Fruit fly (Drosophila melanogaster) whole organism, prepupa: Measurements from ENCODE around the gene CG15155.
A peak's percentile ranks its signal among the peaks of the same experiment; 100 is the strongest.

ENCODE experiments used
- Blimp-1 ChIP-seq: fragments of 200-800 bp; sonication (Bioruptor generic); optimal IDR thresholded peaks from 3 replicates; lab custom pipeline; 2017; ENCODE audit warnings: missing biosample characterization, missing genetic modification characterization, mild to moderate bottlenecking, moderate library complexity, missing genetic modification reagents
- CG10669 ChIP-seq: fragments of 200-800 bp; sonication (Bioruptor generic); optimal IDR thresholded peaks from 3 replicates; lab custom pipeline; 2018; ENCODE audit warnings: missing biosample characterization, mild to moderate bottlenecking, missing genetic modification characterization, moderate library complexity
- CG11294 ChIP-seq: fragments of 200-800 bp; sonication (Bioruptor generic); IDR thresholded peaks from 2 replicates; pipeline ENCODE4 v1.3.6; 2022; ENCODE audit warnings: missing biosample characterization, missing genetic modification characterization
- CG15336 ChIP-seq: fragments of 200-800 bp; sonication (Bioruptor generic); IDR thresholded peaks from 2 replicates; pipeline ENCODE4 v1.3.6; 2022; ENCODE audit warnings: missing biosample characterization, missing genetic modification characterization
- CG16779 ChIP-seq: fragments of 200-800 bp; sonication (Bioruptor generic); optimal IDR thresholded peaks from 3 replicates; lab custom pipeline; 2017; ENCODE audit warnings: missing biosample characterization, mild to moderate bottlenecking, missing genetic modification characterization
- CG31627 ChIP-seq: fragments of 200-800 bp; sonication (Bioruptor generic); optimal IDR thresholded peaks from 3 replicates; lab custom pipeline; 2016; ENCODE audit warnings: missing biosample characterization, missing genetic modification characterization
- CG34406 ChIP-seq: fragments of 200-800 bp; sonication (Bioruptor generic); optimal IDR thresholded peaks from 3 replicates; lab custom pipeline; 2016; ENCODE audit warnings: missing biosample characterization, missing genetic modification characterization
- CG3919 ChIP-seq: fragments of 200-800 bp; sonication (Bioruptor generic); optimal IDR thresholded peaks from 3 replicates; lab custom pipeline; 2016; ENCODE audit warnings: missing biosample characterization, missing genetic modification characterization
- CG6163 ChIP-seq: fragments of 200-800 bp; sonication (Bioruptor generic); IDR thresholded peaks from 3 replicates; pipeline ENCODE4 v1.3.6; 2022; ENCODE audit warnings: missing biosample characterization, missing genetic modification characterization
- CG6276 ChIP-seq: fragments of 200-800 bp; sonication (Bioruptor generic); optimal IDR thresholded peaks from 2 replicates; lab custom pipeline; 2017; ENCODE audit warnings: missing biosample characterization, mild to moderate bottlenecking, missing genetic modification characterization
- CG6792 ChIP-seq: fragments of 200-800 bp; sonication (Bioruptor generic); optimal IDR thresholded peaks from 3 replicates; lab custom pipeline; 2016; ENCODE audit warnings: missing biosample characterization, missing genetic modification characterization
- CG6808 ChIP-seq: fragments of 200-800 bp; sonication (Bioruptor generic); optimal IDR thresholded peaks from 3 replicates; lab custom pipeline; 2017; ENCODE audit warnings: missing biosample characterization, missing genetic modification characterization, mild to moderate bottlenecking, moderate library complexity, missing genetic modification reagents
- CG6854 ChIP-seq: fragments of 200-800 bp; sonication (Bioruptor generic); optimal IDR thresholded peaks from 2 replicates; lab custom pipeline; 2017; ENCODE audit warnings: missing biosample characterization, mild to moderate bottlenecking, missing genetic modification characterization
- CG7368 ChIP-seq: fragments of 200-800 bp; sonication (Bioruptor generic); optimal IDR thresholded peaks from 3 replicates; lab custom pipeline; 2016; ENCODE audit warnings: missing biosample characterization, missing genetic modification characterization
- CG8119 ChIP-seq: fragments of 200-800 bp; sonication (Bioruptor generic); IDR thresholded peaks from 3 replicates; pipeline ENCODE4 v1.3.6; 2022; ENCODE audit warnings: missing biosample characterization, missing genetic modification characterization
- CG8319 ChIP-seq: fragments of 200-800 bp; sonication (Bioruptor generic); optimal IDR thresholded peaks from 3 replicates; lab custom pipeline; 2016; ENCODE audit warnings: missing biosample characterization, missing genetic modification characterization
- CG8632 ChIP-seq: fragments of 200-800 bp; sonication (Bioruptor generic); optimal IDR thresholded peaks from 3 replicates; lab custom pipeline; 2016; ENCODE audit warnings: missing biosample characterization, missing genetic modification characterization
- Eip78C ChIP-seq: fragments of 200-800 bp; sonication (Bioruptor generic); peaks from one replicate; lab custom pipeline; 2016; ENCODE audit warnings: missing biosample characterization, missing genetic modification characterization
- Ets21C ChIP-seq: fragments of 200-800 bp; sonication (Bioruptor generic); optimal IDR thresholded peaks from 3 replicates; lab custom pipeline; 2016; ENCODE audit warnings: missing biosample characterization, missing genetic modification characterization
- Ets96B ChIP-seq: fragments of 200-800 bp; optimal IDR thresholded peaks from 2 replicates; lab custom pipeline; 2019; ENCODE audit warnings: missing biosample characterization, mild to moderate bottlenecking, missing genetic modification characterization, moderate library complexity
- Hr38 ChIP-seq: sonication (Bioruptor generic); optimal IDR thresholded peaks from 2 replicates; lab custom pipeline; 2016; ENCODE audit warnings: missing biosample characterization, missing genetic modification characterization
- Lpt ChIP-seq: fragments of 200-800 bp; sonication (Bioruptor generic); optimal IDR thresholded peaks from 3 replicates; lab custom pipeline; 2016; ENCODE audit warnings: missing biosample characterization, missing genetic modification characterization
- Met ChIP-seq: fragments of 200-800 bp; sonication (Bioruptor generic); optimal IDR thresholded peaks from 3 replicates; lab custom pipeline; 2016; ENCODE audit warnings: missing biosample characterization, missing genetic modification characterization
- OdsH ChIP-seq: fragments of 200-800 bp; sonication (Bioruptor generic); optimal IDR thresholded peaks from 3 replicates; lab custom pipeline; 2016; ENCODE audit warnings: missing biosample characterization, missing genetic modification characterization
- Smox ChIP-seq: fragments of 200-800 bp; sonication (Bioruptor generic); optimal IDR thresholded peaks from 3 replicates; lab custom pipeline; 2016; ENCODE audit warnings: missing biosample characterization, missing genetic modification characterization
- Sox15 ChIP-seq: fragments of 200-800 bp; sonication (Bioruptor generic); optimal IDR thresholded peaks from 3 replicates; lab custom pipeline; 2016; ENCODE audit warnings: missing biosample characterization, missing genetic modification characterization
- achi ChIP-seq: fragments of 200-800 bp; sonication (Bioruptor generic); optimal IDR thresholded peaks from 3 replicates; lab custom pipeline; 2016; ENCODE audit warnings: missing biosample characterization, missing genetic modification characterization
- cyc ChIP-seq: fragments of 200-800 bp; sonication (Bioruptor generic); optimal IDR thresholded peaks from 3 replicates; lab custom pipeline; 2016; ENCODE audit warnings: missing biosample characterization, missing genetic modification characterization
- dac ChIP-seq: fragments of 200-800 bp; sonication (Bioruptor generic); optimal IDR thresholded peaks from 2 replicates; lab custom pipeline; 2017; ENCODE audit warnings: missing biosample characterization, mild to moderate bottlenecking, missing genetic modification characterization
- eg ChIP-seq: fragments of 200-800 bp; sonication (Bioruptor generic); IDR thresholded peaks from 3 replicates; pipeline ENCODE4 v1.3.6; 2022; ENCODE audit warnings: missing biosample characterization, missing genetic modification characterization
- esn ChIP-seq: fragments of 200-800 bp; sonication (Bioruptor generic); optimal IDR thresholded peaks from 2 replicates; lab custom pipeline; 2016; ENCODE audit warnings: missing biosample characterization, mild to moderate bottlenecking, missing genetic modification characterization, moderate library complexity
- fd85E ChIP-seq: fragments of 200-800 bp; sonication (Bioruptor generic); optimal IDR thresholded peaks from 3 replicates; lab custom pipeline; 2016; ENCODE audit warnings: missing biosample characterization, missing genetic modification characterization
- lz ChIP-seq: fragments of 200-800 bp; sonication (Bioruptor generic); optimal IDR thresholded peaks from 3 replicates; lab custom pipeline; 2016; ENCODE audit warnings: missing biosample characterization, missing genetic modification characterization
- pdm3 ChIP-seq: fragments of 200-800 bp; sonication (Bioruptor generic); optimal IDR thresholded peaks from 3 replicates; lab custom pipeline; 2016; ENCODE audit warnings: missing biosample characterization, missing genetic modification characterization
- spab ChIP-seq: fragments of 200-800 bp; sonication (Bioruptor generic); optimal IDR thresholded peaks from 2 replicates; lab custom pipeline; 2017; ENCODE audit warnings: missing biosample characterization, mild to moderate bottlenecking, missing genetic modification characterization, missing genetic modification reagents
- ss ChIP-seq, 2 experiments: fragments of 200-800 bp; sonication (Bioruptor generic); optimal IDR thresholded peaks; 2 replicates in 1 of 2; 3 replicates in 1 of 2; lab custom pipeline; 2017 to 2018; ENCODE audit warnings: mild to moderate bottlenecking in 2 of 2, missing biosample characterization in 2 of 2, missing genetic modification characterization in 2 of 2, moderate library complexity in 1 of 2
- svp ChIP-seq: fragments of 200-800 bp; sonication (Bioruptor generic); peaks from one replicate; lab custom pipeline; 2016; ENCODE audit warnings: missing biosample characterization, missing genetic modification characterization
- vri ChIP-seq: fragments of 200-800 bp; sonication (Bioruptor generic); optimal IDR thresholded peaks from 3 replicates; lab custom pipeline; 2016; ENCODE audit warnings: missing biosample characterization, mild to moderate bottlenecking, missing genetic modification characterization

The CG15155 gene

dm6 chr2L:18122231-18122551 is 32.5 kb upstream of the CG15155 start (continued):
- TF ChIP-seq dac (GFP tag; lab: Kevin White, UChicago) (peak; percentile 28), Ets21C (GFP tag; lab: Kevin White, UChicago) (no peak), lz (GFP tag; lab: Kevin White, UChicago) (peak; percentile 21), achi (peak; percentile 69), Blimp-1 (GFP tag; lab: Kevin White, UChicago) (no peak), Sox15 (GFP tag; lab: Kevin White, UChicago) (peak; percentile 21), CG8319 (GFP tag; lab: Kevin White, UChicago) (no peak), pdm3 (GFP tag; lab: Kevin White, UChicago) (no peak), CG6854 (no peak), spab (GFP tag; lab: Kevin White, UChicago) (peak; percentile 67), eg (peak; percentile 46; the same call in 1 of the 3 replicates), CG11294 (GFP tag; lab: Robert Waterston, UW) (peak; percentile 54; the same call in 1 of the 2 replicates), Hr38 (GFP tag; lab: Kevin White, UChicago) (no peak), CG16779 (peak; percentile 55), CG3919 (GFP tag; lab: Kevin White, UChicago) (peak; percentile 52), ss (GFP tag; optimal IDR thresholded peaks at IDR 0.05; lab: Kevin White, UChicago) (peak in 1 of 2 experiments; percentile 10), OdsH (GFP tag; lab: Kevin White, UChicago) (peak; percentile 75), CG7368 (no peak), CG6163 (GFP tag; lab: Robert Waterston, UW) (peak; percentile 51; the same call in 1 of the 3 replicates), Eip78C (GFP tag; lab: Kevin White, UChicago) (peak; percentile 92), CG10669 (GFP tag; lab: Kevin White, UChicago) (peak; percentile 57), CG31627 (GFP tag; lab: Kevin White, UChicago) (peak; percentile 11), esn (no peak), cyc (GFP tag; lab: Kevin White, UChicago) (peak; percentile 21), CG15336 (GFP tag; lab: Robert Waterston, UW) (peak; percentile 81)

- TF ChIP-seq Blimp-1 (GFP tag; lab: Kevin White, UChicago) (no peak), svp (GFP tag; lab: Kevin White, UChicago) (peak; percentile 84)
- TF ChIP-seq, all 60 proteins: peak for 1
Observed at dm6 chr2L:18122920-18123319, 31.7 kb upstream of the CG15155 start.

dm6 chr2L:18125649-18126048 is 29.0 kb upstream of the CG15155 start, which contains the start of gene Grl36b:
Gene Grl36b, minus strand, starts transcription at chr2L:18125749.
- TF ChIP-seq fd85E (GFP tag; lab: Kevin White, UChicago) (no peak), dac (GFP tag; lab: Kevin White, UChicago) (no peak), Ets21C (GFP tag; lab: Kevin White, UChicago) (no peak), Lpt (GFP tag; lab: Kevin White, UChicago) (no peak), CG7368 (no peak), CG6792 (no peak), CG8119 (no peak), Ets96B (no peak), CG34406 (GFP tag; lab: Kevin White, UChicago) (no peak)
- TF ChIP-seq, all 60 proteins: peak for 0

- TF ChIP-seq svp (GFP tag; lab: Kevin White, UChicago) = peak; percentile 87
- TF ChIP-seq Hr38 (GFP tag; lab: Kevin White, UChicago) = no peak
- TF ChIP-seq Met (GFP tag; lab: Kevin White, UChicago) = no peak
- TF ChIP-seq Eip78C (GFP tag; lab: Kevin White, UChicago) = peak; percentile 29
- TF ChIP-seq vri (GFP tag; lab: Kevin White, UChicago) = peak; percentile 40
- TF ChIP-seq dac (GFP tag; lab: Kevin White, UChicago) = no peak
- TF ChIP-seq spab (GFP tag; lab: Kevin White, UChicago) = no peak
- no peak for TF ChIP-seq CG6808 (GFP tag; lab: Kevin White, UChicago)
- TF ChIP-seq eg = no peak
- TF ChIP-seq CG11294 (GFP tag; lab: Robert Waterston, UW) = no peak
- TF ChIP-seq Smox (GFP tag; lab: Kevin White, UChicago) = no peak
- TF ChIP-seq OdsH (GFP tag; lab: Kevin White, UChicago) = no peak
- TF ChIP-seq CG8632 (GFP tag; lab: Kevin White, UChicago) = no peak
- no peak for TF ChIP-seq CG6276 (GFP tag; lab: Kevin White, UChicago)
- no peak for TF ChIP-seq pdm3 (GFP tag; lab: Kevin White, UChicago)
- TF ChIP-seq Blimp-1 (GFP tag; lab: Kevin White, UChicago) = no peak
- TF ChIP-seq esn = no peak
Observed at dm6 chr2L:18134615-18135014, 20.0 kb upstream of the CG15155 start.
